Fruit fly (Drosophila melanogaster): Measurements from ENCODE around the gene CG15390.

DNA sequence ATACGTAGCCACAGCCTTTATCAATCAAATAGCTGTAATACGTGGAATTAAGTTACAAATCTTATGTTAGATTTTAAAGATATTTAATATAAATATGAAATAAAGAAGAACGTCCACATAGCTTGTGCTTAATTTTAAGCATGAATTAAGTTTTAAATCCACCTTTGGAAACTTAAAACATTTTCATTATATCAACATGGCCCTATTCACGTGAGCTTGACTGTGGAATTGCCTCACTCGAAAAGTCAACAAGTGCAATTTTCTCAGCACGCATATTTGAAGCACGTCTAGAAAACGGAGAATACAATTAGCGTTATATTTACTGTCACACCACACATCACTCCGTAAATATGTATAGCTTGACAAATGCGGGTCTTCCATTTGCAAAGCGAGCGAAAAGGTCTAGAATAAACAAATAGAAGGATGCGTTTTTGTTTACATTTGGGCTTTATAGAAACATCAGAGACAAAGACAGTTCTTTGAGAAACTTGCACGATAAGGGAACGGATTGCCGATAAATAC lies 10.8 kb upstream of the CG15390 start:
- TF ChIP-seq Rel (GFP tag; optimal IDR thresholded peaks at IDR 0.05), result peak; percentile 94
- peak; percentile 84 for TF ChIP-seq Rel (tag; optimal IDR thresholded peaks at IDR 0.05)
- peak; percentile 89 for TF ChIP-seq psq (GFP tag; optimal IDR thresholded peaks at IDR 0.05)
- TF ChIP-seq sage (GFP tag; optimal IDR thresholded peaks at IDR 0.05), result peak; percentile 96
- TF ChIP-seq sv (GFP tag; optimal IDR thresholded peaks at IDR 0.05), result peak; percentile 85
- no peak for TF ChIP-seq Dfd (GFP tag; optimal IDR thresholded peaks at IDR 0.05)
- TF ChIP-seq Abd-B (GFP tag; optimal IDR thresholded peaks at IDR 0.05), result no peak
- TF ChIP-seq Hr78 (GFP tag; optimal IDR thresholded peaks at IDR 0.05), result no peak

Data from whole organism, wandering third instar larva.